Worm (Caenorhabditis elegans) whole organism, L1 larva: Measurements from ENCODE around the gene cnc-5.

Source experiments
- C04F5.9 ChIP-seq: sonication (generic microtip); optimal IDR thresholded peaks from 2 replicates; lab custom pipeline; 2016; ENCODE audit warnings: missing genetic modification characterization, missing compliant biosample characterization
- C16A3.4 ChIP-seq: fragments of 150-350 bp; optimal IDR thresholded peaks from 2 replicates; lab custom pipeline; 2014; ENCODE audit warnings: missing biosample characterization, missing genetic modification characterization
- Y116A8C.19 ChIP-seq: sonication (generic microtip); optimal IDR thresholded peaks from 2 replicates; lab custom pipeline; 2016; ENCODE audit warnings: missing compliant biosample characterization, missing genetic modification characterization, borderline replicate concordance
- aha-1 ChIP-seq: fragments of 150-350 bp; optimal IDR thresholded peaks from 2 replicates; lab custom pipeline; 2014; ENCODE audit warnings: missing biosample characterization, missing genetic modification characterization
- alr-1 ChIP-seq: fragments of 200-800 bp; sonication (Bioruptor generic); optimal IDR thresholded peaks from 2 replicates; lab custom pipeline; 2018; ENCODE audit warnings: borderline replicate concordance, mild to moderate bottlenecking, missing genetic modification characterization, missing compliant biosample characterization
- blmp-1 ChIP-seq: fragments of 150-350 bp; optimal IDR thresholded peaks from 2 replicates; lab custom pipeline; 2014; ENCODE audit warnings: missing biosample characterization, missing genetic modification characterization
- ceh-63 ChIP-seq: fragments of 200-800 bp; sonication (Bioruptor generic); optimal IDR thresholded peaks from 2 replicates; lab custom pipeline; 2018; ENCODE audit warnings: mild to moderate bottlenecking, missing genetic modification characterization, missing compliant biosample characterization
- ceh-8 ChIP-seq: fragments of 200-800 bp; sonication (Bioruptor generic); optimal IDR thresholded peaks from 2 replicates; lab custom pipeline; 2018; ENCODE audit warnings: mild to moderate bottlenecking, missing genetic modification characterization, moderate library complexity, missing compliant biosample characterization
- ceh-90 ChIP-seq: sonication (generic microtip); optimal IDR thresholded peaks from 2 replicates; lab custom pipeline; 2016; ENCODE audit warnings: missing genetic modification characterization, missing compliant biosample characterization
- ces-1 ChIP-seq: fragments of 150-350 bp; optimal IDR thresholded peaks from 2 replicates; lab custom pipeline; 2014; ENCODE audit warnings: missing biosample characterization, missing genetic modification reagents, missing genetic modification characterization
- dpl-1 ChIP-seq, 3 experiments: fragments of 150-350 bp in 2 of 3; sonication (generic microtip) in 1 of 3; optimal IDR thresholded peaks; 2 replicates each; lab custom pipeline; 2014 to 2017; ENCODE audit warnings: missing biosample characterization in 3 of 3, missing genetic modification characterization in 3 of 3, missing genetic modification reagents in 3 of 3
- efl-1 ChIP-seq, 4 experiments: fragments of 150-350 bp; optimal IDR thresholded peaks in 3 of 4; peaks in 1 of 4; 1 replicate in 1 of 4; 2 replicates in 3 of 4; lab custom pipeline; 2014; ENCODE audit warnings: missing biosample characterization in 2 of 4, missing genetic modification characterization in 2 of 4, missing genetic modification reagents in 2 of 4
- efl-3 ChIP-seq: fragments of 200-800 bp; sonication (Bioruptor generic); optimal IDR thresholded peaks from 2 replicates; lab custom pipeline; 2018; ENCODE audit warnings: mild to moderate bottlenecking, missing genetic modification characterization, missing compliant biosample characterization
- elt-3 ChIP-seq, 6 experiments: fragments of 150-350 bp in 1 of 6; sonication (generic microtip); optimal IDR thresholded peaks; 2 replicates each; lab custom pipeline; 2017 to 2018; ENCODE audit warnings: missing biosample characterization in 6 of 6, missing genetic modification characterization in 6 of 6, inconsistent platforms in 1 of 6
- fkh-8 ChIP-seq: sonication (generic microtip); optimal IDR thresholded peaks from 2 replicates; lab custom pipeline; 2016; ENCODE audit warnings: mild to moderate bottlenecking, missing genetic modification characterization, missing compliant biosample characterization
- fos-1 ChIP-seq: fragments of 150-350 bp; optimal IDR thresholded peaks from 2 replicates; lab custom pipeline; 2014; ENCODE audit warnings: missing biosample characterization, missing genetic modification characterization
- hlh-4 ChIP-seq: sonication (generic microtip); optimal IDR thresholded peaks from 2 replicates; lab custom pipeline; 2016; ENCODE audit warnings: mild to moderate bottlenecking, missing genetic modification characterization, missing compliant biosample characterization
- jun-1 ChIP-seq: fragments of 150-350 bp; optimal IDR thresholded peaks from 2 replicates; lab custom pipeline; 2014; ENCODE audit warnings: missing biosample characterization, missing genetic modification reagents, missing genetic modification characterization
- lin-14 ChIP-seq: fragments of 200-800 bp; sonication (Bioruptor generic); optimal IDR thresholded peaks from 2 replicates; lab custom pipeline; 2018; ENCODE audit warnings: mild to moderate bottlenecking, missing genetic modification characterization, moderate library complexity, missing compliant biosample characterization
- lin-35 ChIP-seq, 2 experiments: fragments of 150-350 bp; optimal IDR thresholded peaks; 2 replicates each; lab custom pipeline; 2014; ENCODE audit warnings: missing biosample characterization in 2 of 2, missing genetic modification characterization in 2 of 2, missing genetic modification reagents in 2 of 2
- lir-3 ChIP-seq: sonication (generic microtip); optimal IDR thresholded peaks from 2 replicates; lab custom pipeline; 2016; ENCODE audit warnings: mild to moderate bottlenecking, missing genetic modification characterization, moderate library complexity, missing compliant biosample characterization; ENCODE audit not compliant: poor library complexity
- lsy-2 ChIP-seq, 2 experiments: fragments of 150-350 bp; optimal IDR thresholded peaks; 2 replicates each; lab custom pipeline; 2014; ENCODE audit warnings: missing biosample characterization in 2 of 2, missing genetic modification characterization in 2 of 2
- mab-9 ChIP-seq: fragments of 200-800 bp; sonication (Bioruptor generic); IDR thresholded peaks from 2 replicates; pipeline ENCODE4 v1.3.6; 2022; ENCODE audit warnings: missing genetic modification reagents, missing genetic modification characterization, missing compliant biosample characterization
- mdl-1 ChIP-seq, 2 experiments: fragments of 150-350 bp; optimal IDR thresholded peaks; 2 replicates each; lab custom pipeline; 2014 to 2017; ENCODE audit warnings: missing biosample characterization in 2 of 2, missing genetic modification characterization in 2 of 2, inconsistent platforms in 1 of 2
- nhr-11 ChIP-seq: fragments of 150-350 bp; optimal IDR thresholded peaks from 2 replicates; lab custom pipeline; 2014; ENCODE audit warnings: missing biosample characterization, missing genetic modification characterization
- nhr-12 ChIP-seq: sonication (generic microtip); optimal IDR thresholded peaks from 2 replicates; lab custom pipeline; 2017; ENCODE audit warnings: missing biosample characterization, missing genetic modification characterization
- nhr-47 ChIP-seq: sonication (generic microtip); optimal IDR thresholded peaks from 2 replicates; lab custom pipeline; 2016; ENCODE audit warnings: mild to moderate bottlenecking, missing genetic modification characterization, moderate library complexity, missing compliant biosample characterization
- nhr-71 ChIP-seq: sonication (generic microtip); optimal IDR thresholded peaks from 2 replicates; lab custom pipeline; 2016; ENCODE audit warnings: mild to moderate bottlenecking, missing genetic modification characterization, moderate library complexity, missing compliant biosample characterization
- nhr-76 ChIP-seq: sonication (generic microtip); optimal IDR thresholded peaks from 2 replicates; lab custom pipeline; 2017; ENCODE audit warnings: missing biosample characterization, missing genetic modification characterization
- nhr-77 ChIP-seq: fragments of 150-350 bp; optimal IDR thresholded peaks from 2 replicates; lab custom pipeline; 2014; ENCODE audit warnings: missing biosample characterization, missing genetic modification characterization
- nhr-85 ChIP-seq: sonication (generic microtip); peaks from one replicate; lab custom pipeline; 2016; ENCODE audit warnings: missing genetic modification characterization, inconsistent platforms, missing compliant biosample characterization
- nhr-90 ChIP-seq: sonication (generic microtip); optimal IDR thresholded peaks from 2 replicates; lab custom pipeline; 2016; ENCODE audit warnings: mild to moderate bottlenecking, missing genetic modification characterization, missing compliant biosample characterization; ENCODE audit not compliant: poor library complexity
- pag-3 ChIP-seq: sonication (generic microtip); optimal IDR thresholded peaks from 2 replicates; lab custom pipeline; 2017; ENCODE audit warnings: missing genetic modification characterization, mild to moderate bottlenecking, missing compliant biosample characterization, antibody characterized with exemption, borderline replicate concordance; ENCODE audit not compliant: insufficient read depth
- skn-1 ChIP-seq: fragments of 150-350 bp; optimal IDR thresholded peaks from 2 replicates; lab custom pipeline; 2014; ENCODE audit warnings: missing biosample characterization, missing genetic modification characterization
- snu-23 ChIP-seq: sonication (generic microtip); optimal IDR thresholded peaks from 2 replicates; lab custom pipeline; 2016; ENCODE audit warnings: missing genetic modification characterization, missing compliant biosample characterization
- sptf-1 ChIP-seq: fragments of 150-350 bp; optimal IDR thresholded peaks from 2 replicates; lab custom pipeline; 2014; ENCODE audit warnings: missing biosample characterization, missing genetic modification characterization
- tbx-2 ChIP-seq: sonication (generic microtip); optimal IDR thresholded peaks from 2 replicates; lab custom pipeline; 2016; ENCODE audit warnings: missing genetic modification characterization, missing compliant biosample characterization
- unc-30 ChIP-seq: sonication (generic microtip); optimal IDR thresholded peaks from 2 replicates; lab custom pipeline; 2017; ENCODE audit warnings: missing biosample characterization, missing genetic modification characterization
- unc-62 ChIP-seq: fragments of 150-350 bp; optimal IDR thresholded peaks from 2 replicates; lab custom pipeline; 2014; ENCODE audit warnings: missing biosample characterization, missing genetic modification reagents, missing genetic modification characterization
- vab-15 ChIP-seq: sonication (generic microtip); optimal IDR thresholded peaks from 2 replicates; lab custom pipeline; 2017; ENCODE audit warnings: missing genotype, mild to moderate bottlenecking, missing genetic modification characterization, missing compliant biosample characterization
- zag-1 ChIP-seq: fragments of 150-350 bp; optimal IDR thresholded peaks from 2 replicates; lab custom pipeline; 2014; ENCODE audit warnings: missing biosample characterization, missing genetic modification characterization
- ztf-4 ChIP-seq: fragments of 150-350 bp; optimal IDR thresholded peaks from 2 replicates; lab custom pipeline; 2014; ENCODE audit warnings: missing biosample characterization, missing genetic modification characterization

cnc-5 gene

DNA sequence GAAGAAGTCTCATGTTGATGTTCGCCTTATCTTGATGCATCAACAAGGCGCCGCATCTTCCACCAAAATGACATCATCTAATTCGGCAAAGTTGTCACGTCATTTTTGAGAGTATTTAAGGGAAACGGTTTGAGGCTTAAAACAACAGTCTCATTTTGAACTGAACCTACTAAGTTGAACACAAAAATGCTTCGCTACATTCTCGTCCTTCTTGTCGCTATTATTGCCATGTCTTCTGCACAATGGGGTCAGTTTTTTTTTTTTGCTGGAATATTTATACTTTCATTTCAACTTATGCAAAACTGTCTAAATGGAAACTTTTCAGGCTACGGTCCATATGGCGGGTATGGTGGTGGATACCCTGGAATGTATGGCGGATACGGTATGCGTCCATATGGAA lies 1.9 kb downstream of the cnc-5 start, which contains the start of gene cnc-4:
cnc-4 (plus strand) TSS at position 117 of the 400 bp plus-strand sequence.
- TF ChIP-seq lin-14 (GFP tag; lab: Kevin White, UChicago) (peak; percentile 31), ces-1 (GFP tag; lab: Kevin White, UChicago) (no peak), mdl-1 (tag; optimal IDR thresholded peaks at IDR 0.05; lab: Kevin White, UChicago) (no peak), efl-3 (GFP tag; lab: Kevin White, UChicago) (no peak), nhr-85 (tag; lab: Kevin White, UChicago) (peak; percentile 74)

DNA sequence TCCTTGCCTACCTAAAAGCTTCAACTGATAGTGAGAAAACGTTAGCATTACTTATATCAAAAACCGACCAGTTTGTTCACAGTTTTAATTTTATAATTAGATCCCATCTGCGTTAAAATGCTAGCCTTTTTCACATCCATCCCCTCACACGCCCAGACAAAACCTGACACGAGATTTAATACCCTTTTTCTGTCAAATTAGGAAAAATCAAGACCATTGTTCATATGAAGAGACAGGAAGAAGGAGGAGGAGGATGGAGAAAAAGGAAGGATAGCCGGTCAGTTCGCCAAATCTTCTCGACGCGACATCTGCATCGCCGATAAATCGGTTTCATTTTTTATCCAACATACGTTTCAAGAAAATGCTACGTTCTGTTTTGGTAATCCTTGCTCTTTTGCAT lies 2.5 kb downstream of the cnc-5 start, which contains the start of gene cnc-3:
cnc-3 (plus strand) TSS at position 281 of the 400 bp plus-strand sequence.
- TF ChIP-seq lin-35 (GFP tag; optimal IDR thresholded peaks at IDR 0.05; lab: Kevin White, UChicago): no peak
- TF ChIP-seq jun-1 (tag; lab: Kevin White, UChicago): no peak
- TF ChIP-seq fos-1 (tag; lab: Kevin White, UChicago): no peak
- no peak for TF ChIP-seq ceh-8
- TF ChIP-seq nhr-77: no peak
- no peak for TF ChIP-seq efl-1 (optimal IDR thresholded peaks at IDR 0.05; lab: Kevin White, UChicago)
- TF ChIP-seq efl-1 (GFP tag; optimal IDR thresholded peaks at IDR 0.05 in 1 of 2; lab: Kevin White, UChicago): no peak
- no peak for TF ChIP-seq nhr-90 (tag; lab: Kevin White, UChicago)
- TF ChIP-seq nhr-11: no peak
- peak; percentile 46 for TF ChIP-seq ztf-4 (tag; lab: Kevin White, UChicago)
- no peak for TF ChIP-seq nhr-76 (tag; lab: Kevin White, UChicago)
- TF ChIP-seq nhr-71 (tag; lab: Kevin White, UChicago): peak; percentile 13
- peak; percentile 65 for TF ChIP-seq blmp-1
- TF ChIP-seq elt-3 (tag; optimal IDR thresholded peaks at IDR 0.05; lab: Kevin White, UChicago): peak in 1 of 6 experiments; percentile 16
- TF ChIP-seq alr-1 (tag; lab: Kevin White, UChicago): no peak
- no peak for TF ChIP-seq sptf-1
- TF ChIP-seq nhr-85 (tag; lab: Kevin White, UChicago): peak; percentile 50

DNA sequence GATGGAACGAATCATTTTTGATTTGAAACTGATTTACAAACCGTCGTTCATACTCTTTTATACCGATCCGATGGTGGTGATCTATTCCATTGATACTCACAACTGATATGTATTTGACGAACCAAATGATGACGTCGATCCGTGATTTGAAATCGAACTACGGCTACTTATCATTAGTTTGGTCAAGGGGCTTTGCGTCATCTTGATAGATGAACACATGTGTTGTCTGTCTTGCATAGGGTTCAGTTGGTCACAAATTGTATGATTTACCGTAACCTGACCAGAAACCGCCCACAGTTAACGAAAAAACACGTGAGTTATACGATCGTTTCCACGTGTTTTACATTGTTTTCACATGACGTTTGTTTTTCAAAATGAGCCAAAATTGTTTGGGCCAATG lies 5.0 kb downstream of the cnc-5 start, which contains the start of gene cnc-2:
cnc-2 (minus strand) TSS at position 24 of the 400 bp plus-strand sequence.
- TF ChIP-seq pag-3 (no peak), nhr-47 (tag; lab: Kevin White, UChicago) (no peak), unc-62 (GFP tag; lab: Kevin White, UChicago) (no peak), efl-1 (optimal IDR thresholded peaks at IDR 0.05; lab: Kevin White, UChicago) (no peak), efl-1 (GFP tag; optimal IDR thresholded peaks at IDR 0.05 in 1 of 2; lab: Kevin White, UChicago) (no peak), fkh-8 (tag; lab: Kevin White, UChicago) (no peak), mab-9 (no peak), lsy-2 (tag; optimal IDR thresholded peaks at IDR 0.05; lab: Kevin White, UChicago) (no peak), skn-1 (tag; lab: Kevin White, UChicago) (no peak), jun-1 (tag; lab: Kevin White, UChicago) (no peak), nhr-85 (tag; lab: Kevin White, UChicago) (peak; percentile 70), unc-30 (no peak), ceh-63 (GFP tag; lab: Kevin White, UChicago) (no peak), blmp-1 (peak; percentile 9), nhr-11 (no peak), C04F5.9 (tag; lab: Kevin White, UChicago) (no peak), dpl-1 (GFP tag; optimal IDR thresholded peaks at IDR 0.05; lab: Kevin White, UChicago) (no peak), vab-15 (tag; lab: Kevin White, UChicago) (no peak), nhr-77 (no peak)

DNA sequence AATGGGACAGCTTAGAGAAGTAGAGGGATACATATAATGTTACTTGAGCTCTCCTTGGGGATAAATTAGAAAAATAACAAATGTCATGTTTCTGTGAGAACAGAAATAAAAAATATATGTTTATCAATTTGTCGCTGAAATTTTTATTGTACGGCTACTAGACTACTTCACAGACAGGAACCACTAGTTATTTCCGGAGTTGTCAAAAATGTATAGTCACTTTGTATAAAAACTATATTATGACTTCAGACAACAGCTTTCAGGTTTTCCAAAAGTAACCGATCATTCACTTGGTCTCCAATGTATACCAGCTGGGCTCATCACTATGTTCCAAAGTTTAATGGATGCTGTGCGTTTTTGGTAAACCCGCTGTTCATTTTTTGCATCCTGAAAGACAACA lies 6.2 kb downstream of the cnc-5 start, which contains the start of gene srj-23:
srj-23 (plus strand) TSS at position 301 of the 400 bp plus-strand sequence.
- 0 out of 2 replicates have a peak, but pooled peaks have one; percentile 16 for TF ChIP-seq mab-9
- no peak for TF ChIP-seq C16A3.4 (tag; lab: Kevin White, UChicago)

- TF ChIP-seq elt-3 (tag; optimal IDR thresholded peaks at IDR 0.05; lab: Kevin White, UChicago): no peak
- TF ChIP-seq Y116A8C.19 (tag; lab: Kevin White, UChicago): no peak
- no peak for TF ChIP-seq nhr-47 (tag; lab: Kevin White, UChicago)
- TF ChIP-seq nhr-12 (tag; lab: Kevin White, UChicago): no peak
- no peak for TF ChIP-seq alr-1 (tag; lab: Kevin White, UChicago)
- no peak for TF ChIP-seq snu-23 (GFP tag; lab: Kevin White, UChicago)
- no peak for TF ChIP-seq lir-3
- TF ChIP-seq tbx-2 (tag; lab: Kevin White, UChicago): no peak
- TF ChIP-seq hlh-4 (tag; lab: Kevin White, UChicago): no peak
- no peak for TF ChIP-seq aha-1 (tag; lab: Kevin White, UChicago)
- TF ChIP-seq nhr-85 (tag; lab: Kevin White, UChicago): no peak
- TF ChIP-seq blmp-1: no peak
- no peak for TF ChIP-seq zag-1
- no peak for TF ChIP-seq unc-62 (GFP tag; lab: Kevin White, UChicago)
- TF ChIP-seq C16A3.4 (tag; lab: Kevin White, UChicago): no peak
- TF ChIP-seq ceh-90 (tag; lab: Kevin White, UChicago): no peak
Measured at ce11 chrV:1454762-1455161, 9.6 kb downstream of the cnc-5 start, which contains the start of gene chil-14. Gene chil-14 (plus strand): TSS chrV:1455062.
